Fruit fly (Drosophila melanogaster) Kc167 (cell line): ENCODE measurements around the gene Uxt.

ENCODE experiments used
- Myc ChIP-seq: fragments of >200 bp; optimal IDR thresholded peaks from 2 replicates; lab custom pipeline; 2017; ENCODE audit warnings: missing external identifiers
- Sin3A ChIP-seq: fragments of >200 bp; optimal IDR thresholded peaks from 2 replicates; lab custom pipeline; 2018; ENCODE audit warnings: missing external identifiers
- h ChIP-seq: fragments of >200 bp; optimal IDR thresholded peaks from 3 replicates; lab custom pipeline; 2018; ENCODE audit warnings: missing external identifiers
- insv ChIP-seq: fragments of >200 bp; optimal IDR thresholded peaks from 3 replicates; lab custom pipeline; 2018; ENCODE audit warnings: missing external identifiers
- psq ChIP-seq: fragments of >200 bp; optimal IDR thresholded peaks from 2 replicates; lab custom pipeline; 2017; ENCODE audit warnings: missing external identifiers
- ttk ChIP-seq: sonication (Bioruptor generic); optimal IDR thresholded peaks from 2 replicates; lab custom pipeline; 2017; ENCODE audit warnings: missing external identifiers

DNA sequence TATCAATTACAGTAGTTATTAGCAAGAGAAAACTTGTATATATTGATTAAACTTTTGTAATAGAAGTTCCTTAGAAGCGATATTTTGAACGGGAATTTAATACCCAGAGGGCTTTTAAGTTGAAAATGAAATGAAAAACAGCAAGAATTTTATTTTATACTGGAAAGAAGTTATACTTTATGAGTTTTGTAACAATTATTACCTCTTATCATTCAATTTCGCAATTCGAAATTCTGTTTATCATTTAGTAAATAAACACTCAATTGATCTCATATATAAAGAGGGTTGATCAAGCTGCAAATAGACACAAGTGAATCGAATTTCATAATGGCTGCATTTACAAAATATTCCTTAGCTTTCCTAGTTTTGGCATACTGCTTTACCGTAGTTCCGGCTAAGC, 28.3 kb downstream of the Uxt start, which contains the start of gene CG15263:
- no peak for TF ChIP-seq insv
- TF ChIP-seq psq (lab: Kevin White, UChicago): no peak
- TF ChIP-seq Myc (lab: Kevin White, UChicago): no peak
- no peak for TF ChIP-seq ttk (lab: Kevin White, UChicago)
- TF ChIP-seq h (lab: Kevin White, UChicago): no peak
- no peak for TF ChIP-seq Sin3A
